Worm (Caenorhabditis elegans) whole organism, mixed stage, embryonic: ENCODE data around the gene Y38H6C.18.

Experiments
- ceh-39 ChIP-seq: fragments of 150-350 bp; optimal IDR thresholded peaks from 2 replicates; lab custom pipeline; 2014; ENCODE audit warnings: missing biosample characterization, missing genetic modification characterization
- ztf-11 ChIP-seq: fragments of 150-350 bp; optimal IDR thresholded peaks from 2 replicates; lab custom pipeline; 2014; ENCODE audit warnings: missing biosample characterization, missing genetic modification characterization

DNA sequence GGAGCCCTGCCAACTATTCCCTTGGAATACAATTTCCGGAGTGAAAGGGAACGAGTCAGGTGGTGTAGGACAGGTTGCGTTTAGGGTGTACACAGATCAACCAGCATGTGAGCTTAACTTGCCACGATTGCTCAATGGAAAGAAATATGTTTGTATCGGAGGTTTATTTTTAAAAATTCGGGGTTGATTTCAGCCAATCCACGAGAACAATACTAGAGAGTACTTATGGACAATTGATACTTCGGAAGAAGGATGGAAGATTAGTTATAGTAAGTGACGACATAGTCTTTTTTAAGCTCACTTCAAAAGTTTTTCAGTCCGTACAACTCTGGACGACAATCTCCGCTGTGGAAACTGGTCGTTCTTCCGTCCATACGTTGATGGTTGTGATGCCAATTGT is 27.9 kb upstream of the Y38H6C.18 start:
- TF ChIP-seq ceh-39 (tag; lab: Kevin White, UChicago) (no peak), ztf-11 (tag; lab: Kevin White, UChicago) (no peak)
